Worm (Caenorhabditis elegans) whole organism, midembryonic: Measurements from ENCODE around the gene mex-5.

ENCODE experiments used
- T22C8.4 ChIP-seq: fragments of 200-800 bp; sonication (Bioruptor generic); IDR thresholded peaks from 2 replicates; pipeline ENCODE4 v1.3.6; 2022; ENCODE audit warnings: missing genetic modification characterization, missing compliant biosample characterization
- cog-1 ChIP-seq: sonication (generic microtip); optimal IDR thresholded peaks from 2 replicates; lab custom pipeline; 2016; ENCODE audit warnings: missing genetic modification characterization, missing compliant biosample characterization
- flt-1 ChIP-seq: fragments of 200-800 bp; sonication (Bioruptor generic); IDR thresholded peaks from 2 replicates; pipeline ENCODE4 v1.3.6; 2022; ENCODE audit warnings: missing genetic modification characterization, missing compliant biosample characterization
- klf-2 ChIP-seq: fragments of 200-800 bp; sonication (Bioruptor generic); conservative IDR thresholded peaks from 2 replicates; pipeline ENCODE4 v1.3.6; 2022; ENCODE audit warnings: missing genetic modification reagents, missing genetic modification characterization, missing compliant biosample characterization
- med-1 ChIP-seq: sonication (generic microtip); optimal IDR thresholded peaks from 2 replicates; lab custom pipeline; 2017; ENCODE audit warnings: missing genetic modification characterization, mild to moderate bottlenecking, missing compliant biosample characterization, antibody characterized with exemption, missing genetic modification reagents; ENCODE audit not compliant: insufficient read depth
- ref-1 ChIP-seq: fragments of 200-800 bp; sonication (Bioruptor generic); conservative IDR thresholded peaks from 2 replicates; pipeline ENCODE4 v1.3.6; 2022; ENCODE audit warnings: missing genetic modification reagents, missing genetic modification characterization, missing compliant biosample characterization
- tab-1 ChIP-seq: fragments of 200-800 bp; sonication (Bioruptor generic); IDR thresholded peaks from 2 replicates; pipeline ENCODE4 v1.3.6; 2022; ENCODE audit warnings: missing genetic modification characterization, missing compliant biosample characterization
- ztf-23 ChIP-seq: fragments of 200-800 bp; sonication (Bioruptor generic); IDR thresholded peaks from 2 replicates; pipeline ENCODE4 v1.3.6; 2022; ENCODE audit warnings: missing genetic modification reagents, missing genetic modification characterization, missing compliant biosample characterization
- ztf-29 ChIP-seq: fragments of 200-800 bp; sonication (Bioruptor generic); IDR thresholded peaks from 2 replicates; pipeline ENCODE4 v1.3.6; 2022; ENCODE audit warnings: missing genetic modification reagents, missing genetic modification characterization, missing compliant biosample characterization

Gene mex-5

ce11 chrIV:13348592-13348991, 4.9 kb upstream of the mex-5 start, which contains the start of gene W02A2.12:
W02A2.12 (minus strand) TSS chrIV:13348831.
- TF ChIP-seq klf-2 (no peak), med-1 (GFP tag; lab: Kevin White, UChicago) (no peak), tab-1 (no peak), ztf-23 (no peak), cog-1 (no peak), ref-1 (no peak), ztf-29 (GFP tag; lab: Robert Waterston, UW) (no peak), flt-1 (GFP tag; lab: Robert Waterston, UW) (no peak), T22C8.4 (no peak)

DNA sequence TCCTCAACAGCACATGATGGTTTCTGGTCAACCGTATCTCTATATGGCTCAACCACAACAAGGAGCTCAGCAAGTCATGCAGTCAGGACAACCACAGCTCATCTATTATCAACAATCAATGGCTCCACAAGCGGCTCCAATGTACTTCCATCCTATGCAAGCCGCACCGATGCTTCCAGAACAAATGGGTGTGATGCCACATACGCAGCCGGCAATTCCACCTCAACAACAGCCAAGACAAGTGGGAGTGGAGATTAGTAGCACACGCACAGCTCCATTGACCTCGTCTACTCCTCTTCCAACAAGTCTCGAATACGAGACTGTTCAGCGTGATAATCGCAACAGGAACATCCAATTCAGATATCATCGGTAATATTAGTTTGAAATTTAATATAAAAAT, 521 bp downstream of the mex-5 start:
- TF ChIP-seq cog-1 (no peak), flt-1 (GFP tag; lab: Robert Waterston, UW) (no peak), klf-2 (no peak), tab-1 (no peak), T22C8.4 (no peak), ref-1 (no peak)

ce11 chrIV:13356005-13356404, 2.5 kb downstream of the mex-5 start:
- TF ChIP-seq tab-1 (no peak), cog-1 (no peak), ztf-23 (no peak), ztf-29 (GFP tag; lab: Robert Waterston, UW) (no peak), med-1 (GFP tag; lab: Kevin White, UChicago) (no peak), T22C8.4 (no peak), flt-1 (GFP tag; lab: Robert Waterston, UW) (no peak), ref-1 (no peak), klf-2 (no peak)

DNA sequence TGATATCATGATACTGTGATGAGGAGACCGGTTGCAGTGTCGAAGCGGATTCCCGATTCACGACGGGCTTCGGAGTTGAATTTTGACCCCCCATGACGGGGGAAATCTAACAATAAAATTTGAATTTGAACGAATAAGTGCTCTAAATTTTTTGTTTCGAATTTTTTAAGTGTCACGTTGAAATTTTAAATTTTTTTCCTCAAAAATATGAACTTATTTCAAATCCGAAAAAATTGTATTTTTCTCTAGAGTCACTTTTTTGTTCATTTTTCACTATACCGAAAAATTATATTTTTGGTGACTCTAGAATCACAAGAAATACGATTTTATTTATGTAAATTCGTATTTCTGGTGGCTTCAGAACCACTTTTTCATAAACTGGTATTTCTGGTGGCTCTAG, 5.0 kb downstream of the mex-5 start, which contains the start of gene W02A2.8:
Gene W02A2.8, minus strand, starts transcription at position 101 of the 400 bp plus-strand sequence.
- no peak for TF ChIP-seq cog-1
- TF ChIP-seq klf-2: no peak
- TF ChIP-seq ref-1: no peak
- TF ChIP-seq T22C8.4: no peak
- TF ChIP-seq tab-1: no peak
- no peak for TF ChIP-seq flt-1 (GFP tag; lab: Robert Waterston, UW)
- TF ChIP-seq ztf-29 (GFP tag; lab: Robert Waterston, UW): no peak
- TF ChIP-seq ztf-23: no peak
- TF ChIP-seq med-1 (GFP tag; lab: Kevin White, UChicago): no peak

DNA sequence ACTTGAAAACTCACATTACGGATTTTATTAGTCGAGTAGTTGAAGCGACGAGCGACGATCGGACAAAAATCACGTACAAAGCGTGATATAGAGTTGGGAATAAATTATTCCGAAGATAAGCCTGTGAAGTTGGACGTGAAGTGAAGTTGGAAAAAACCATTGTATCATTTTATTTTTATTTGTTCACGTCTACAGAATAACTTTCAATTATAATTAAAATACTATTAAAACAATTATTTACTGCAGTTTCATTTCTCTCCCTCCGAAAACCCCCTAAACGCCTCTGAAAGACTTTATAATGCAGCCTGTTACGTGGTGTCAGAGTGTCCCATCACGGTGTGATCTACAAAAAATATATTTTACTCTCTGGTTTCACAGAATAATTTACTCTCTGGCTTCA, 6.6 kb downstream of the mex-5 start, which contains the start of gene Y62E10A.3:
Gene Y62E10A.3, minus strand, starts transcription at position 101 of the 400 bp plus-strand sequence.
- TF ChIP-seq klf-2 (no peak), T22C8.4 (no peak), flt-1 (GFP tag; lab: Robert Waterston, UW) (no peak), ref-1 (no peak), tab-1 (no peak), cog-1 (no peak), ztf-29 (GFP tag; lab: Robert Waterston, UW) (no peak), med-1 (GFP tag; lab: Kevin White, UChicago) (no peak), ztf-23 (no peak)

DNA sequence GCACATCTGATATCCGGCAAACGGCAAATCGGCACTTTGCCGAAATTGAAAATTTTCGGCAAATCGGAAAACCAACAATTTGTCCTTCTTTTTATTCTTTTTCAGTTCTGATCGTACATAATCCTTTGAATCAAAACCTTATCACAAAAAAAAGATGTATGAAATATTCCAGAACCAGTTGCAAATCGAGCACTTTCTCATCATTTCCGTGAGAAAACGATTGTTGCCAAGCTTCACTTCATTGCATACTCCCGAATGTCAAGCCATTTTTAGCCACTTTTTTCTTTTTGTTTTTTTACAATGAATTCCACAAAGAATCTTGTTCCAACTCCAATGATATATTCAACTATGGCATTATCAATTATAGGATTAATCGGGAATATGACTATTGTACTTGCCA, 11.3 kb downstream of the mex-5 start, which contains the start of gene srsx-25:
Gene srsx-25, plus strand, starts transcription at position 301 of the 400 bp plus-strand sequence.
- TF ChIP-seq med-1 (GFP tag; lab: Kevin White, UChicago) (no peak), klf-2 (no peak), ztf-23 (no peak), tab-1 (no peak), flt-1 (GFP tag; lab: Robert Waterston, UW) (no peak), ref-1 (no peak), T22C8.4 (no peak), cog-1 (no peak), ztf-29 (GFP tag; lab: Robert Waterston, UW) (no peak)

DNA sequence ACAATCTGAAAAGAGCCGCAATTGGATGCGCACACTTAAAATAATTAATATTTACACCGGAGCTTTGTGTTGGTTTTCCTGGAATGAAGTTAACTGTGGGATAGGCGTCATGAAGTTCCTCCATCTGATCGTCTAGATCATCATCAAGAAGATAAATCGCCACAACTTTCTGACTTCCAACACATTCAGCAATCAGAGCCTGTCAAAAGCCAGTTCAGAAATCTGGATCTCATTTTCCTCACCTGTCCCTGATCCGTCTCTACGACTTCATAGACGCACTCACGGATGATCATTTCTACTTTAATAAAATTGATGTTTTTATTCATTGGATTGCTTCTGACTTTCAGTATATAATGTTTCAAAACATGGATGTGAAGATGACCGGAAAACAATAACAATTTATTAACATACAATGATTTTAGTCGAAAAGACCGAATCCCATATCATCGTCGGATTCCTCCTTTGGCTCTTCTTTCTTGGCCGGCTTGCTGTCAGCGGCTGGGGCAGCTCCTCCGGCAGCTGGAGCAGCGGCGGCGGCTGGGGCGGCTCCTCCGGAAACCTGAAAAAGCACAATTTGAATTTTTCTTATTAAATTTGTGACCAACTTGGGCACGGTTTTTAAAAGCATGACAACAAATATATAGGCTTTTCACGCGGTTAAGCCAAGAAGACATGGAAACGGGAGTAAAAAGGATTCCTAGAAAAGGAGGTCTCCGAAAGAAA, 15.8 kb downstream of the mex-5 start, which contains the start of gene agt-1:
Gene agt-1, minus strand, starts transcription at position 293 of the 723 bp plus-strand sequence.
- TF ChIP-seq tab-1: no peak

DNA sequence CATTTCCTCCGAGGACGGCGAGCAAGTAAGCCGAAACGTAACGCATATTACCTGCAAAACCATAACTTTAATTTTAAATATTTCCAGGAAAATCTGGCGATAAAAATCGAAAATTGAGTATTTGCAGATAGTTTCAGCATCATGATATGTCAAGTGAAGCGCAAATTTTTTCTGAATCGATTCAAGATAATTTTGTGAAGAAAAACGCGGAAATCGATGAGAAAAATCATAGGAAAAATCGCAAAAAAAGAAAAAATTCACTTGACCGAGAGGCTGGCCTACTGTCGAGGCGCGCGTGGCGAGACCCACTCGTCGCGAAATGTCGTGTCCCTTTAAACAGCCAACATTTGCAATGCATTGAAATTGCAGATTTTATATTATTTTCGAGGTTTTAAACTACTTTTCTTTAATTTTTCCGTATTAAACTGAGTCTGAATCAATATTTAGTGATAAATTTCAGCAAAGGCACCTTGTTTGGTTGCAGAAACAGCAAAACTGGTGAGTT, 16.8 kb downstream of the mex-5 start, which contains the start of the genes rla-2, popl-7 and Y62E10A.24:
Gene rla-2, minus strand, starts transcription at position 51 of the 505 bp plus-strand sequence.
Gene popl-7, plus strand, starts transcription at position 455 of the 505 bp plus-strand sequence.
Gene Y62E10A.24, plus strand, starts transcription at position 476 of the 505 bp plus-strand sequence.
- TF ChIP-seq ref-1 (no peak), T22C8.4 (no peak), tab-1 (no peak), med-1 (GFP tag; lab: Kevin White, UChicago) (no peak), ztf-29 (GFP tag; lab: Robert Waterston, UW) (no peak), cog-1 (no peak), flt-1 (GFP tag; lab: Robert Waterston, UW) (no peak), klf-2 (no peak), ztf-23 (no peak)

- TF ChIP-seq flt-1 (GFP tag; lab: Robert Waterston, UW) (no peak), med-1 (GFP tag; lab: Kevin White, UChicago) (no peak), cog-1 (no peak), klf-2 (no peak), tab-1 (no peak), ztf-29 (GFP tag; lab: Robert Waterston, UW) (no peak), ztf-23 (no peak)
Measured at ce11 chrIV:13371699-13372098, 18.2 kb downstream of the mex-5 start, which contains the start of gene Y62E10A.6. Y62E10A.6 (plus strand) TSS chrIV:13371999.

- TF ChIP-seq tab-1: no peak
- peak; percentile 55 for TF ChIP-seq T22C8.4
Measured at ce11 chrIV:13374918-13375317, 21.4 kb downstream of the mex-5 start.

DNA sequence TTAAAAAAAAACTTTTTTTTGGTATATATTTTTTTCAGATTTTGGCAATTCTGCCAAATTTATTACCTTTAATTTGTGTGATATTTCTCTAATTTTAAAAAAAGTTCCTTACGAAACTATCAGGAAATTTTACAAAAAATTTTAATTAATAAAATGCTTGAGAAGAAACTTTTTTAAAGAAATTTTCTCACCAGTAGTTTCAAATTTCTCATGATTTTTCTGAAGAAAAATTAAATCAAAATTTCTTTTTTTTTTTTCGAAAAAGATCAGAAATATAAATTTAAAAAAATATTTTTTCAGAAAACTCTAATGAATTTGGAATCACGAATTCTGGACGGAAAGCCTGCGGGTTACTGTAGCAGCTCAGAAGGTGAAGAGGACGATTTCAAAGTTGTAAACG, 24.2 kb downstream of the mex-5 start, which contains the start of gene mau-8:
Gene mau-8, plus strand, starts transcription at position 301 of the 400 bp plus-strand sequence.
- TF ChIP-seq ztf-29 (GFP tag; lab: Robert Waterston, UW): no peak
- TF ChIP-seq ztf-23: no peak
- no peak for TF ChIP-seq ref-1
- TF ChIP-seq tab-1: no peak
- TF ChIP-seq flt-1 (GFP tag; lab: Robert Waterston, UW): no peak
- no peak for TF ChIP-seq med-1 (GFP tag; lab: Kevin White, UChicago)
- no peak for TF ChIP-seq klf-2
- no peak for TF ChIP-seq cog-1
- no peak for TF ChIP-seq T22C8.4
